Fruit fly (Drosophila melanogaster) whole organism: ENCODE measurements around the gene PH4alphaEFB.

ENCODE experiments used
- CG8478 ChIP-seq: fragments of >200 bp; optimal IDR thresholded peaks from 2 replicates; lab custom pipeline; 2018; ENCODE audit warnings: inconsistent platforms
- Dll ChIP-seq: fragments of >200 bp; optimal IDR thresholded peaks from 2 replicates; lab custom pipeline; 2017
- EcR ChIP-seq, 2 experiments: fragments of >200 bp; optimal IDR thresholded peaks; 2 replicates each; lab custom pipeline; 2017; ENCODE audit warnings: missing biosample characterization in 2 of 2, missing genetic modification characterization in 2 of 2, missing genetic modification reagents in 2 of 2
- pan ChIP-seq: fragments of >200 bp; optimal IDR thresholded peaks from 2 replicates; lab custom pipeline; 2017
- psq ChIP-seq: fragments of >200 bp; optimal IDR thresholded peaks from 2 replicates; lab custom pipeline; 2017
- usp ChIP-seq: fragments of >200 bp; optimal IDR thresholded peaks from 2 replicates; lab custom pipeline; 2017; ENCODE audit warnings: missing biosample characterization, missing genetic modification characterization, mixed read lengths

PH4alphaEFB gene

dm6 chr3R:30496103-30496858 lies 30.4 kb downstream of the PH4alphaEFB start, which contains the start of gene PH4alphaMP:
TSS of gene PH4alphaMP (minus strand) at chr3R:30496153.
- TF ChIP-seq EcR (GFP tag; optimal IDR thresholded peaks at IDR 0.05; lab: Kevin White, UChicago) = peak in 1 of 2 experiments; percentile 41
- TF ChIP-seq Dll (lab: Kevin White, UChicago) = no peak

- TF ChIP-seq usp (GFP tag; lab: Kevin White, UChicago) (no peak), Dll (lab: Kevin White, UChicago) (no peak), CG8478 (lab: Kevin White, UChicago) (no peak), pan (lab: Kevin White, UChicago) (no peak), EcR (GFP tag; optimal IDR thresholded peaks at IDR 0.05; lab: Kevin White, UChicago) (no peak), psq (lab: Kevin White, UChicago) (no peak)
Observed at dm6 chr3R:30500226-30500625, 34.4 kb downstream of the PH4alphaEFB start, which contains the start of gene PH4alphaNE1. TSS of gene PH4alphaNE1 (minus strand) at chr3R:30500326.

dm6 chr3R:30501174-30501573 lies 35.3 kb downstream of the PH4alphaEFB start:
- TF ChIP-seq pan (lab: Kevin White, UChicago) = peak; percentile 69
- TF ChIP-seq EcR (GFP tag; optimal IDR thresholded peaks at IDR 0.05; lab: Kevin White, UChicago) = no peak
- TF ChIP-seq psq (lab: Kevin White, UChicago) = no peak

dm6 chr3R:30503406-30503805 lies 37.6 kb downstream of the PH4alphaEFB start, which contains the start of gene CG31371:
TSS of gene CG31371 (minus strand) at chr3R:30503506.
- TF ChIP-seq psq (lab: Kevin White, UChicago) (no peak), Dll (lab: Kevin White, UChicago) (no peak)

dm6 chr3R:30505561-30506037 lies 39.7 kb downstream of the PH4alphaEFB start, which contains the start of the genes PH4alphaSG1 and CG15539:
TSS of gene PH4alphaSG1 (minus strand) at chr3R:30505661.
TSS of gene CG15539 (plus strand) at chr3R:30505987.
- TF ChIP-seq CG8478 (lab: Kevin White, UChicago) (no peak), pan (lab: Kevin White, UChicago) (no peak), psq (lab: Kevin White, UChicago) (no peak), usp (GFP tag; lab: Kevin White, UChicago) (no peak), Dll (lab: Kevin White, UChicago) (no peak), EcR (GFP tag; optimal IDR thresholded peaks at IDR 0.05; lab: Kevin White, UChicago) (no peak)

dm6 chr3R:30507723-30508122 lies 41.9 kb downstream of the PH4alphaEFB start, which contains the start of gene CG34041:
TSS of gene CG34041 (plus strand) at chr3R:30508023.
- no peak for TF ChIP-seq EcR (GFP tag; optimal IDR thresholded peaks at IDR 0.05; lab: Kevin White, UChicago)
- TF ChIP-seq usp (GFP tag; lab: Kevin White, UChicago) = no peak

- TF ChIP-seq Dll (lab: Kevin White, UChicago) = no peak
- TF ChIP-seq EcR (GFP tag; optimal IDR thresholded peaks at IDR 0.05; lab: Kevin White, UChicago) = no peak
- TF ChIP-seq CG8478 (lab: Kevin White, UChicago) = no peak
- no peak for TF ChIP-seq psq (lab: Kevin White, UChicago)
- TF ChIP-seq usp (GFP tag; lab: Kevin White, UChicago) = no peak
- TF ChIP-seq pan (lab: Kevin White, UChicago) = no peak
Observed at dm6 chr3R:30512114-30512513, 46.3 kb downstream of the PH4alphaEFB start, which contains the start of gene PH4alphaNE2. TSS of gene PH4alphaNE2 (minus strand) at chr3R:30512214.

- TF ChIP-seq usp (GFP tag; lab: Kevin White, UChicago) (no peak), EcR (GFP tag; optimal IDR thresholded peaks at IDR 0.05; lab: Kevin White, UChicago) (peak in 1 of 2 experiments; percentile 18)
Observed at dm6 chr3R:30514255-30514827, 48.5 kb downstream of the PH4alphaEFB start, which contains the start of the genes CG31524 and CG9698. TSS of gene CG31524 (minus strand) at chr3R:30514355. TSS of gene CG9698 (plus strand) at chr3R:30514777.

- TF ChIP-seq psq (lab: Kevin White, UChicago) (no peak), EcR (GFP tag; optimal IDR thresholded peaks at IDR 0.05; lab: Kevin White, UChicago) (no peak), Dll (lab: Kevin White, UChicago) (no peak), usp (GFP tag; lab: Kevin White, UChicago) (no peak), CG8478 (lab: Kevin White, UChicago) (no peak), pan (lab: Kevin White, UChicago) (no peak)
Observed at dm6 chr3R:30518274-30518873, 52.5 kb downstream of the PH4alphaEFB start.

- TF ChIP-seq usp (GFP tag; lab: Kevin White, UChicago) (no peak), EcR (GFP tag; optimal IDR thresholded peaks at IDR 0.05; lab: Kevin White, UChicago) (no peak), psq (lab: Kevin White, UChicago) (no peak), CG8478 (lab: Kevin White, UChicago) (no peak), pan (lab: Kevin White, UChicago) (no peak), Dll (lab: Kevin White, UChicago) (no peak)
Observed at dm6 chr3R:30525629-30526028, 59.8 kb downstream of the PH4alphaEFB start.

dm6 chr3R:30526799-30527465 lies 61.1 kb downstream of the PH4alphaEFB start, which contains the start of gene jdp:
TSS of gene jdp (minus strand) at chr3R:30527037.
- TF ChIP-seq EcR (GFP tag; optimal IDR thresholded peaks at IDR 0.05; lab: Kevin White, UChicago) (no peak), psq (lab: Kevin White, UChicago) (no peak), pan (lab: Kevin White, UChicago) (no peak), usp (GFP tag; lab: Kevin White, UChicago) (no peak), CG8478 (lab: Kevin White, UChicago) (no peak), Dll (lab: Kevin White, UChicago) (no peak)
